Fruit fly (Drosophila melanogaster) whole organism, embryonic: Measurements from ENCODE around the gene Sfp79B.

Experiments used
- Abd-B ChIP-seq: fragments of 200-800 bp; sonication (Bioruptor generic); optimal IDR thresholded peaks from 2 replicates; lab custom pipeline; 2018; ENCODE audit warnings: missing biosample characterization, mild to moderate bottlenecking, missing genetic modification characterization, moderate library complexity
- Antp ChIP-seq: fragments of 200-800 bp; sonication (Bioruptor generic); optimal IDR thresholded peaks from 3 replicates; lab custom pipeline; 2016; ENCODE audit warnings: missing biosample characterization, missing genetic modification characterization
- B-H2 ChIP-seq: fragments of 200-800 bp; sonication (Bioruptor generic); optimal IDR thresholded peaks from 2 replicates; lab custom pipeline; 2018; ENCODE audit warnings: missing biosample characterization, mild to moderate bottlenecking, missing genetic modification characterization
- CG10565 ChIP-seq: fragments of 200-800 bp; sonication (Bioruptor generic); optimal IDR thresholded peaks from 3 replicates; lab custom pipeline; 2016; ENCODE audit warnings: missing biosample characterization, mild to moderate bottlenecking, missing genetic modification characterization
- CG10654 ChIP-seq: fragments of 200-800 bp; sonication (Bioruptor generic); optimal IDR thresholded peaks from 2 replicates; lab custom pipeline; 2016; ENCODE audit warnings: missing biosample characterization, missing genetic modification characterization
- CG13894 ChIP-seq: fragments of 200-800 bp; sonication (Bioruptor generic); optimal IDR thresholded peaks from 3 replicates; lab custom pipeline; 2018; ENCODE audit warnings: missing biosample characterization, mild to moderate bottlenecking, missing genetic modification characterization, moderate library complexity
- CG17186 ChIP-seq: fragments of 200-800 bp; sonication (Bioruptor generic); optimal IDR thresholded peaks from 3 replicates; lab custom pipeline; 2017; ENCODE audit warnings: missing biosample characterization, missing genetic modification reagents, missing genetic modification characterization
- CG30020 ChIP-seq: fragments of 200-800 bp; optimal IDR thresholded peaks from 2 replicates; lab custom pipeline; 2019; ENCODE audit warnings: missing biosample characterization, mild to moderate bottlenecking, missing genetic modification characterization, moderate library complexity
- CG31388 ChIP-seq: fragments of 200-800 bp; sonication (Bioruptor generic); optimal IDR thresholded peaks from 2 replicates; lab custom pipeline; 2016; ENCODE audit warnings: missing biosample characterization, missing genetic modification characterization
- CG34422 ChIP-seq: fragments of 200-800 bp; sonication (Bioruptor generic); IDR thresholded peaks from 3 replicates; pipeline ENCODE4 v1.3.6; 2022; ENCODE audit warnings: missing biosample characterization, missing genetic modification characterization
- CG4424 ChIP-seq: fragments of 200-800 bp; sonication (Bioruptor generic); optimal IDR thresholded peaks from 3 replicates; lab custom pipeline; 2016; ENCODE audit warnings: missing biosample characterization, missing genetic modification characterization
- CG4617 ChIP-seq: fragments of 200-800 bp; sonication (Bioruptor generic); optimal IDR thresholded peaks from 3 replicates; lab custom pipeline; 2016; ENCODE audit warnings: missing biosample characterization, missing genetic modification characterization, borderline replicate concordance
- CG6654 ChIP-seq: fragments of 200-800 bp; sonication (Bioruptor generic); optimal IDR thresholded peaks from 2 replicates; lab custom pipeline; 2017; ENCODE audit warnings: missing biosample characterization, mild to moderate bottlenecking, missing genetic modification characterization
- CG6854 ChIP-seq: fragments of 200-800 bp; sonication (Bioruptor generic); optimal IDR thresholded peaks from 3 replicates; lab custom pipeline; 2017; ENCODE audit warnings: missing biosample characterization, mild to moderate bottlenecking, missing genetic modification characterization
- CG7556 ChIP-seq: fragments of 200-800 bp; sonication (Bioruptor generic); optimal IDR thresholded peaks from 2 replicates; lab custom pipeline; 2017; ENCODE audit warnings: missing biosample characterization, mild to moderate bottlenecking, missing genetic modification characterization
- CG8944 ChIP-seq: fragments of 200-800 bp; sonication (Bioruptor generic); optimal IDR thresholded peaks from 3 replicates; lab custom pipeline; 2016; ENCODE audit warnings: missing biosample characterization, missing genetic modification characterization
- CG9876 ChIP-seq: fragments of 200-800 bp; sonication (Bioruptor generic); optimal IDR thresholded peaks from 2 replicates; lab custom pipeline; 2016; ENCODE audit warnings: missing biosample characterization, missing genetic modification characterization
- Chrac-16 ChIP-seq: fragments of 200-800 bp; sonication (Bioruptor generic); optimal IDR thresholded peaks from 3 replicates; lab custom pipeline; 2016; ENCODE audit warnings: missing biosample characterization, missing genetic modification characterization
- CkIIα-i1 ChIP-seq: fragments of 200-800 bp; sonication (Bioruptor generic); IDR thresholded peaks from 2 replicates; pipeline ENCODE4 v1.3.6; 2022; ENCODE audit warnings: missing biosample characterization, missing genetic modification characterization
- D19A ChIP-seq: fragments of 200-800 bp; optimal IDR thresholded peaks from 3 replicates; lab custom pipeline; 2019; ENCODE audit warnings: missing biosample characterization, mild to moderate bottlenecking, missing genetic modification characterization, moderate library complexity
- Dip3 ChIP-seq: fragments of 200-800 bp; sonication (Bioruptor generic); optimal IDR thresholded peaks from 3 replicates; lab custom pipeline; 2016; ENCODE audit warnings: missing biosample characterization, missing genetic modification characterization
- Doc2 ChIP-seq: fragments of 200-800 bp; sonication (Bioruptor generic); IDR thresholded peaks from 2 replicates; pipeline ENCODE4 v1.3.6; 2022; ENCODE audit warnings: missing biosample characterization, missing genetic modification characterization
- Doc3 ChIP-seq: fragments of 200-800 bp; sonication (Bioruptor generic); IDR thresholded peaks from 3 replicates; pipeline ENCODE4 v1.3.6; 2022; ENCODE audit warnings: missing biosample characterization, missing genetic modification characterization; ENCODE audit not compliant: partially characterized antibody
- Ets65A ChIP-seq: fragments of 200-800 bp; sonication (Bioruptor generic); peaks from one replicate; lab custom pipeline; 2016; ENCODE audit warnings: missing biosample characterization, missing genetic modification characterization
- Gsc ChIP-seq: fragments of 200-800 bp; sonication (Bioruptor generic); IDR thresholded peaks from 2 replicates; pipeline ENCODE4 v1.3.6; 2022; ENCODE audit warnings: missing biosample characterization, missing genetic modification characterization
- Hmx ChIP-seq: fragments of 200-800 bp; sonication (Bioruptor generic); optimal IDR thresholded peaks from 2 replicates; lab custom pipeline; 2016; ENCODE audit warnings: missing biosample characterization, missing genetic modification characterization
- Lhr ChIP-seq: fragments of 200-800 bp; sonication (Bioruptor generic); optimal IDR thresholded peaks from 3 replicates; lab custom pipeline; 2017; ENCODE audit warnings: mild to moderate bottlenecking, missing biosample characterization, missing genetic modification reagents, missing genetic modification characterization
- NC2α ChIP-seq: fragments of 200-800 bp; sonication (Bioruptor generic); optimal IDR thresholded peaks from 2 replicates; lab custom pipeline; 2016; ENCODE audit warnings: missing biosample characterization, missing genetic modification characterization
- Oli ChIP-seq: fragments of 200-800 bp; sonication (Bioruptor generic); optimal IDR thresholded peaks from 2 replicates; lab custom pipeline; 2018; ENCODE audit warnings: missing biosample characterization, mild to moderate bottlenecking, missing genetic modification characterization, moderate library complexity
- Opbp ChIP-seq: fragments of 200-800 bp; sonication (Bioruptor generic); IDR thresholded peaks from 3 replicates; pipeline ENCODE4 v1.3.6; 2022; ENCODE audit warnings: missing biosample characterization, missing genetic modification characterization; ENCODE audit not compliant: partially characterized antibody
- Tbp ChIP-seq: fragments of >200 bp; optimal IDR thresholded peaks from 2 replicates; lab custom pipeline; 2018; ENCODE audit warnings: missing biosample characterization, missing genetic modification characterization
- Usf ChIP-seq: fragments of 200-800 bp; sonication (Bioruptor generic); optimal IDR thresholded peaks from 2 replicates; lab custom pipeline; 2017; ENCODE audit warnings: missing genotype, missing biosample characterization, missing genetic modification characterization
- amos ChIP-seq: fragments of 200-800 bp; sonication (Bioruptor generic); IDR thresholded peaks from 2 replicates; pipeline ENCODE4 v1.3.6; 2022; ENCODE audit warnings: missing biosample characterization, missing genetic modification characterization; ENCODE audit not compliant: partially characterized antibody
- ara ChIP-seq: fragments of 200-800 bp; sonication (Bioruptor generic); IDR thresholded peaks from 2 replicates; pipeline ENCODE4 v1.3.6; 2022; ENCODE audit warnings: missing biosample characterization, missing genetic modification characterization
- cad ChIP-seq: fragments of >200 bp; optimal IDR thresholded peaks from 2 replicates; lab custom pipeline; 2017; ENCODE audit warnings: missing biosample characterization, missing genetic modification characterization
- dmrt11E ChIP-seq: fragments of 200-800 bp; sonication (Bioruptor generic); optimal IDR thresholded peaks from 3 replicates; lab custom pipeline; 2018; ENCODE audit warnings: missing biosample characterization, mild to moderate bottlenecking, missing genetic modification characterization, moderate library complexity
- dpn ChIP-seq, 2 experiments: fragments of 200-800 bp; sonication (Bioruptor generic); optimal IDR thresholded peaks; 3 replicates each; lab custom pipeline; 2016; ENCODE audit warnings: missing biosample characterization in 2 of 2, missing genetic modification characterization in 2 of 2
- en ChIP-seq: fragments of 200-800 bp; sonication (Bioruptor generic); optimal IDR thresholded peaks from 2 replicates; lab custom pipeline; 2016; ENCODE audit warnings: missing biosample characterization, missing genetic modification characterization
- gsb-n ChIP-seq: fragments of 200-800 bp; sonication (Bioruptor generic); optimal IDR thresholded peaks from 3 replicates; lab custom pipeline; 2018; ENCODE audit warnings: missing biosample characterization, mild to moderate bottlenecking, missing genetic modification characterization
- gt ChIP-seq: fragments of 200-800 bp; sonication (Bioruptor generic); IDR thresholded peaks from 2 replicates; pipeline ENCODE4 v1.3.6; 2022; ENCODE audit warnings: missing biosample characterization, missing genetic modification characterization
- h ChIP-seq: fragments of >200 bp; optimal IDR thresholded peaks from 2 replicates; lab custom pipeline; 2017
- hbn ChIP-seq: fragments of 200-800 bp; sonication (Bioruptor generic); IDR thresholded peaks from 2 replicates; pipeline ENCODE4 v1.3.6; 2022; ENCODE audit warnings: missing biosample characterization, missing genetic modification characterization; ENCODE audit not compliant: partially characterized antibody
- jing ChIP-seq: fragments of 200-800 bp; sonication (Bioruptor generic); optimal IDR thresholded peaks from 2 replicates; lab custom pipeline; 2018; ENCODE audit warnings: missing biosample characterization, mild to moderate bottlenecking, missing genetic modification characterization
- nerfin-1 ChIP-seq: fragments of 200-800 bp; sonication (Bioruptor generic); optimal IDR thresholded peaks from 3 replicates; lab custom pipeline; 2019; ENCODE audit warnings: missing biosample characterization, mild to moderate bottlenecking, missing genetic modification characterization, moderate library complexity
- odd ChIP-seq: fragments of 200-800 bp; sonication (Bioruptor generic); optimal IDR thresholded peaks from 2 replicates; lab custom pipeline; 2017; ENCODE audit warnings: missing biosample characterization, mild to moderate bottlenecking, missing genetic modification characterization
- pum ChIP-seq: fragments of 200-800 bp; sonication (Bioruptor generic); optimal IDR thresholded peaks from 2 replicates; lab custom pipeline; 2016; ENCODE audit warnings: missing biosample characterization, missing genetic modification characterization
- seq ChIP-seq: fragments of 200-800 bp; sonication (Bioruptor generic); IDR thresholded peaks from 2 replicates; pipeline ENCODE4 v1.3.6; 2022; ENCODE audit warnings: missing biosample characterization, missing genetic modification characterization
- slp2 ChIP-seq: fragments of 200-800 bp; sonication (Bioruptor generic); optimal IDR thresholded peaks from 2 replicates; lab custom pipeline; 2016; ENCODE audit warnings: missing biosample characterization, missing genetic modification characterization
- usp ChIP-seq: fragments of >200 bp; optimal IDR thresholded peaks from 2 replicates; lab custom pipeline; 2017; ENCODE audit warnings: missing biosample characterization, missing genetic modification characterization
- z ChIP-seq: fragments of 200-800 bp; sonication (Bioruptor generic); IDR thresholded peaks from 3 replicates; pipeline ENCODE4 v1.3.6; 2022; ENCODE audit warnings: missing biosample characterization, missing genetic modification characterization

The Sfp79B gene

DNA sequence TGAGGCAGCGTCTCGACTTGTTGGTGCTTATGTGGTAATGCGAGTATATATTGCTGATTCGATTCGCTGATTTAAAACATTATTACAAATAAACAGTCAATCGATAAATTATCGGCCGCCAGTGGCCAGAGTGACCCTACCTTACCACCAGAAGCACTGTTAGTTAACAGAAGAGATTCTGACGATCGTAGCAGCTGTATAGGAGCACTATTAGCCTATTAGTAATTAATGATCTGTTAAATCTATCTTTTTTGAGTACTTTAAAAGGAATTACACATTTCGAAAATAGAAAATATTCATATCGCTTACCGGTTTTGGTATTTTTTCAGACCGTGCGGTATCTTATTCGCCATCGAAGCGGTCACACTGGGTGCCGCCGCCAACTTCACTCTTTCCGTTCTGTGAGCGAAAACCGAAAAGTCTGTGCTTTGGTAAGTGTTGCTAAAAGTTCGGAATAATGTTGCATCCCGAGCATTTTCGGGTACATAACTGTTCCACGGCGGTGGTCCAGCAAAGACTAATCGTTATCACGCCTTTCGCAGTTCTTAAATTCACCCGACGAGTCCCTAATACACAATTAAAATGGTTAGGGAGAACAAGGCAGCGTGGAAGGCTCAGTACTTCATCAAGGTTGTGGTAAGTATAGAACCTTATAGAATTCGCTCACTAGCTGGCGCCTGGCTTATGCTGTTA, 4.3 kb upstream of the Sfp79B start, which contains the start of the genes CG7130 and RpLP0 (continued):
- TF ChIP-seq CG13894 (tag; lab: Kevin White, UChicago) (peak; percentile 77), Gsc (no peak), CG6854 (peak; percentile 88), Chrac-16 (GFP tag; lab: Kevin White, UChicago) (peak; percentile 62), CG10654 (GFP tag; lab: Kevin White, UChicago) (peak; percentile 90), D19A (tag; lab: Kevin White, UChicago) (peak; percentile 59), hbn (GFP tag; lab: Robert Waterston, UW) (no peak), Doc2 (GFP tag; lab: Robert Waterston, UW) (peak; percentile 64), CG17186 (GFP tag; lab: Kevin White, UChicago) (peak; percentile 87), pum (GFP tag; lab: Kevin White, UChicago) (peak; percentile 63), cad (GFP tag; lab: Kevin White, UChicago) (no peak), Oli (tag; lab: Kevin White, UChicago) (peak; percentile 81), B-H2 (GFP tag; lab: Kevin White, UChicago) (peak; percentile 96), CG30020 (peak; percentile 85), z (GFP tag; lab: Robert Waterston, UW) (0 out of 3 replicates have a peak, but pooled peaks have one; percentile 18), Ets65A (GFP tag; lab: Kevin White, UChicago) (peak; percentile 99), usp (no peak), dpn (GFP tag; optimal IDR thresholded peaks at IDR 0.05; lab: Kevin White, UChicago) (peak; percentile 80 to 95), CG4617 (GFP tag; lab: Kevin White, UChicago) (peak; percentile 89), ara (peak; percentile 76), en (GFP tag; lab: Kevin White, UChicago) (peak; percentile 86), h (no peak), gsb-n (tag; lab: Kevin White, UChicago) (peak; percentile 90), Lhr (peak; percentile 95), gt (GFP tag; lab: Robert Waterston, UW) (0 out of 2 replicates have a peak, but pooled peaks have one; percentile 35), CG34422 (GFP tag; lab: Robert Waterston, UW) (peak; percentile 79), dmrt11E (tag; lab: Kevin White, UChicago) (peak; percentile 84), Tbp (peak; percentile 28), amos (GFP tag; lab: Robert Waterston, UW) (peak; percentile 42; the same call in 1 of the 2 replicates), Antp (GFP tag; lab: Kevin White, UChicago) (peak; percentile 81), slp2 (peak; percentile 90), nerfin-1 (peak; percentile 87), odd (peak; percentile 94), CG9876 (GFP tag; lab: Kevin White, UChicago) (peak; percentile 94), jing (GFP tag; lab: Kevin White, UChicago) (peak; percentile 71), Opbp (GFP tag; lab: Robert Waterston, UW) (peak; percentile 99), seq (GFP tag; lab: Robert Waterston, UW) (peak; percentile 83), Hmx (GFP tag; lab: Kevin White, UChicago) (no peak), CG7556 (GFP tag; lab: Kevin White, UChicago) (peak; percentile 79), NC2α (GFP tag; lab: Kevin White, UChicago) (peak; percentile 90), Abd-B (GFP tag; lab: Kevin White, UChicago) (peak; percentile 46), CG31388 (GFP tag; lab: Kevin White, UChicago) (peak; percentile 67), CG10565 (GFP tag; lab: Kevin White, UChicago) (peak; percentile 89), CG6654 (GFP tag; lab: Kevin White, UChicago) (peak; percentile 81), CkIIα-i1 (GFP tag; lab: Robert Waterston, UW) (no peak), CG4424 (GFP tag; lab: Kevin White, UChicago) (peak; percentile 87), Doc3 (GFP tag; lab: Robert Waterston, UW) (0 out of 3 replicates have a peak, but pooled peaks have one; percentile 22), Usf (GFP tag; lab: Kevin White, UChicago) (peak; percentile 84), Dip3 (GFP tag; lab: Kevin White, UChicago) (peak; percentile 87), CG8944 (peak; percentile 87)
